Fruit fly (Drosophila melanogaster) whole organism: ENCODE data around the gene pps.

Source experiments
- Dll ChIP-seq: fragments of >200 bp; optimal IDR thresholded peaks from 2 replicates; lab custom pipeline; 2017
- psq ChIP-seq: fragments of >200 bp; optimal IDR thresholded peaks from 2 replicates; lab custom pipeline; 2017
- usp ChIP-seq: fragments of >200 bp; optimal IDR thresholded peaks from 2 replicates; lab custom pipeline; 2017; ENCODE audit warnings: missing biosample characterization, missing genetic modification characterization, mixed read lengths

DNA sequence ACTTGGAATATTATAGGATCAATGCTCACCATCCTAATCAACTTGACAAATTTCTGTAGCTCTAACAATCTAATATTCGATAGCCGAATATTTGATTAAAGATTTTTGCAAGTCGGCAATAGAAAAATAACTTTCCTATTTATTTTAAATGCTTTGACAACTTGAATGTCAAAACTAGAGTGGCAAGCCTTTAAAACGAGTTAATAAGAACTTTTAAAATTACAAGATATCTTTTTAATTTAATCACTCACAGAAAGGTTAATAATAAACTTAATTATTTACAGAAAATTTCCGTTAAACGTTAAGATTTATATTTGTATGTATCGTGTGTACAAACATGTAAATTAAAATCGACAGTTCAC is 25.4 kb downstream of the pps start, which contains the start of the genes CG17207 and CG46427:
- TF ChIP-seq Dll (lab: Kevin White, UChicago) (no peak), usp (GFP tag; lab: Kevin White, UChicago) (no peak), psq (no peak)
